Fruit fly (Drosophila melanogaster): ENCODE results near the gene Rh7.
A peak's percentile ranks its signal among the peaks of the same experiment; 100 is the strongest.

Gene Rh7

dm6 chr3L:12136630-12137029 is 38.7 kb downstream of the Rh7 start, which contains the start of the genes CG5645 and Atg12 (continued):
- TF ChIP-seq CG7928 (GFP tag; optimal IDR thresholded peaks at IDR 0.05) (no peak), Atf-2 (GFP tag; optimal IDR thresholded peaks at IDR 0.05) (no peak), schlank (tag; optimal IDR thresholded peaks at IDR 0.05) (no peak), NC2β (GFP tag; optimal IDR thresholded peaks at IDR 0.05) (no peak), CG17612 (GFP tag; IDR thresholded peaks at IDR 0.05) (no peak), CG11398 (GFP tag; optimal IDR thresholded peaks at IDR 0.05) (no peak), exex (tag; optimal IDR thresholded peaks at IDR 0.05) (peak; percentile 63), CG17359 (tag; optimal IDR thresholded peaks at IDR 0.05) (peak; percentile 66), CG9609 (GFP tag; optimal IDR thresholded peaks at IDR 0.05) (no peak), fd96Cb (tag; optimal IDR thresholded peaks at IDR 0.05) (peak; percentile 62), CG18619 (GFP tag; optimal IDR thresholded peaks at IDR 0.05) (no peak), Deaf1 (tag; optimal IDR thresholded peaks at IDR 0.05) (peak; percentile 24), Hr78 (GFP tag; optimal IDR thresholded peaks at IDR 0.05) (no peak), so (GFP tag; IDR thresholded peaks at IDR 0.05) (no peak), stwl (tag; optimal IDR thresholded peaks at IDR 0.05) (peak; percentile 56), CG3838 (GFP tag; optimal IDR thresholded peaks at IDR 0.05) (no peak), bsh (GFP tag; optimal IDR thresholded peaks at IDR 0.05) (peak in 1 of 2 experiments; percentile 47), CG12942 (GFP tag; optimal IDR thresholded peaks at IDR 0.05) (no peak), Oli (tag; optimal IDR thresholded peaks at IDR 0.05) (no peak), Blimp-1 (GFP tag; optimal IDR thresholded peaks at IDR 0.05) (peak; percentile 65), eve (GFP tag; optimal IDR thresholded peaks at IDR 0.05) (no peak), Lpt (GFP tag; optimal IDR thresholded peaks at IDR 0.05) (no peak), CG8290 (GFP tag; optimal IDR thresholded peaks at IDR 0.05) (no peak), CG8290 (tag; optimal IDR thresholded peaks at IDR 0.05) (no peak), Dp (GFP tag; optimal IDR thresholded peaks at IDR 0.05) (peak; percentile 2), CG4730 (GFP tag; IDR thresholded peaks at IDR 0.05) (peak; percentile 48), ac (GFP tag; optimal IDR thresholded peaks at IDR 0.05) (no peak), zen2 (GFP tag; IDR thresholded peaks at IDR 0.05; ENCODE audit: partially characterized antibody) (peak; percentile 38; the same call in 1 of the 3 replicates), CG31365 (tag; optimal IDR thresholded peaks at IDR 0.05) (no peak), btn (GFP tag; optimal IDR thresholded peaks at IDR 0.05) (no peak), trem (tag; optimal IDR thresholded peaks at IDR 0.05) (peak; percentile 62), CG7839 (tag; optimal IDR thresholded peaks at IDR 0.05) (peak; percentile 54), br (optimal IDR thresholded peaks at IDR 0.05) (no peak), vfl (GFP tag; optimal IDR thresholded peaks at IDR 0.05) (peak; percentile 16), CG8359 (GFP tag; optimal IDR thresholded peaks at IDR 0.05; ENCODE audit: borderline replicate concordance) (no peak), vvl (GFP tag; IDR thresholded peaks at IDR 0.05) (peak; percentile 89), CG8765 (GFP tag; IDR thresholded peaks at IDR 0.05) (no peak), mam (GFP tag; optimal IDR thresholded peaks at IDR 0.05) (no peak), CG10959 (GFP tag; IDR thresholded peaks at IDR 0.05) (no peak), gsb (GFP tag; IDR thresholded peaks at IDR 0.05) (no peak), Dfd (GFP tag; optimal IDR thresholded peaks at IDR 0.05) (no peak), D (optimal IDR thresholded peaks at IDR 0.05) (no peak), D (GFP tag; optimal IDR thresholded peaks at IDR 0.05) (peak; percentile 20), onecut (GFP tag; IDR thresholded peaks at IDR 0.05) (no peak), Sry-δ (GFP tag; optimal IDR thresholded peaks at IDR 0.05) (peak; percentile 85), CG12219 (GFP tag; optimal IDR thresholded peaks at IDR 0.05) (no peak), cwo (GFP tag; optimal IDR thresholded peaks at IDR 0.05) (peak; percentile 66), YL-1 (GFP tag; optimal IDR thresholded peaks at IDR 0.05) (peak; percentile 22), pros (GFP tag; optimal IDR thresholded peaks at IDR 0.05) (no peak), bigmax (GFP tag; optimal IDR thresholded peaks at IDR 0.05) (no peak), CG15269 (tag; optimal IDR thresholded peaks at IDR 0.05) (peak; percentile 46), Ravus (GFP tag; IDR thresholded peaks at IDR 0.05) (0 out of 2 replicates have a peak, but pooled peaks have one; percentile 2)

All from whole organism, embryonic.